Worm (Caenorhabditis elegans): ENCODE measurements around the gene F07C6.3.

ce11 chrIV:12771414-12771813, 17.6 kb upstream of the F07C6.3 start:
- no peak for TF ChIP-seq lin-39 (tag; optimal IDR thresholded peaks at IDR 0.05)
- peak; percentile 68 for TF ChIP-seq fkh-10 (GFP tag; optimal IDR thresholded peaks at IDR 0.05)
- no peak for TF ChIP-seq sox-4 (tag; optimal IDR thresholded peaks at IDR 0.05)
- no peak for TF ChIP-seq nhr-237 (tag; optimal IDR thresholded peaks at IDR 0.05)
- no peak for TF ChIP-seq efl-3 (GFP tag; optimal IDR thresholded peaks at IDR 0.05)
- peak in 1 of 3 experiments; percentile 3 for TF ChIP-seq dpl-1 (GFP tag; optimal IDR thresholded peaks at IDR 0.05)
- TF ChIP-seq skn-1 (tag; optimal IDR thresholded peaks at IDR 0.05): no peak
- peak in 1 of 2 experiments; percentile 48 for TF ChIP-seq lin-35 (GFP tag; optimal IDR thresholded peaks at IDR 0.05)
- TF ChIP-seq pqm-1 (tag; optimal IDR thresholded peaks at IDR 0.05): no peak
- TF ChIP-seq elt-3 (tag; optimal IDR thresholded peaks at IDR 0.05): no peak
- TF ChIP-seq lin-13 (GFP tag; optimal IDR thresholded peaks at IDR 0.05): no peak
- no peak for TF ChIP-seq ztf-11 (tag; optimal IDR thresholded peaks at IDR 0.05)
- TF ChIP-seq snpc-4 (tag; optimal IDR thresholded peaks at IDR 0.05): no peak
